Fruit fly (Drosophila melanogaster): ENCODE data around the gene Tsp26A.

Gene Tsp26A

DNA sequence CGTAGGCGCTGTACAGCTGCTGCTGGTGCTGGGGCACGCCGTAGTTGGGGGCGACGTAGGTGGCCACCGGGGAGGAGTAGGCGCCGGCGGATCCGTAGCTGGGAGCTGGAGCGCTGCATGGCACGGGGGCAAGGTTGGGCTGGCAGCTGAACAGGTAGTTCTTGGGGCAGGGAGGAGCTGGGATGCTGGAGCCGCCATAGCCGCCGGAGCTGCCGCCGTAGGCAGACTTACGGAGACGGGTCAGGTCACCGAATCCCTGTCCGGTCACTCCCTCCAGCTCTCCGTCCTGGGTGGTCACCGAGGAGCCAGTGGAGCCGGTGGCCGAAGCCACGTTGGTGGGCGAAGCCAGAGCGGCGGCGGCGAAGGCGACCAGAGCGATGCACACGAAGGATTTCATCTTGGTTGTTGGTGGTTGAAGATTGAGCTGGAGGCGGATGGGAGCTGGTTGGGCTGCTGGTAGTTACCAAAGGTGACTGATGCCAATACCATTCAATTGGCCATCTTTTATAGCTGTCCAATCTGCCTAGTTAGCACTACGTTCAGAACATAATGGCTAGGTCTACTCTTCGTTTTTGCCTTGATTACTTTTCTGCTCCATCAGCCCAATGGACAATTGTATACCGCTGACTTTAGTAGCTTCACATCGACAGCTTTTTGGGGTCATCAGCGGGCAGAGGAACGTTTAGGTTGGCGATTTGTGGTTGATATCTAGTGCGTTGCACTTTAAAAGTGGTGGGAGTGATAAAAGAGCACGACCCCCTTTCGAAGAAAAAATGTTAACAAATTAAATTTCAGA is 40.0 kb upstream of the Tsp26A start, which contains the start of gene Vm26Aa:
Gene Vm26Aa (minus strand): TSS at position 478 of the 796 bp plus-strand sequence.
- no peak for TF ChIP-seq Rel (GFP tag; optimal IDR thresholded peaks at IDR 0.05)
- TF ChIP-seq Rel (tag; optimal IDR thresholded peaks at IDR 0.05), result no peak
- TF ChIP-seq Abd-B (GFP tag; optimal IDR thresholded peaks at IDR 0.05), result no peak
- no peak for TF ChIP-seq Hnf4 (GFP tag; optimal IDR thresholded peaks at IDR 0.05)
- no peak for TF ChIP-seq dl (GFP tag; optimal IDR thresholded peaks at IDR 0.05; ENCODE audit: insufficient read depth in 1 of 2, partially characterized antibody in 2 of 2)
- TF ChIP-seq CG32264 (GFP tag; optimal IDR thresholded peaks at IDR 0.05), result no peak

DNA sequence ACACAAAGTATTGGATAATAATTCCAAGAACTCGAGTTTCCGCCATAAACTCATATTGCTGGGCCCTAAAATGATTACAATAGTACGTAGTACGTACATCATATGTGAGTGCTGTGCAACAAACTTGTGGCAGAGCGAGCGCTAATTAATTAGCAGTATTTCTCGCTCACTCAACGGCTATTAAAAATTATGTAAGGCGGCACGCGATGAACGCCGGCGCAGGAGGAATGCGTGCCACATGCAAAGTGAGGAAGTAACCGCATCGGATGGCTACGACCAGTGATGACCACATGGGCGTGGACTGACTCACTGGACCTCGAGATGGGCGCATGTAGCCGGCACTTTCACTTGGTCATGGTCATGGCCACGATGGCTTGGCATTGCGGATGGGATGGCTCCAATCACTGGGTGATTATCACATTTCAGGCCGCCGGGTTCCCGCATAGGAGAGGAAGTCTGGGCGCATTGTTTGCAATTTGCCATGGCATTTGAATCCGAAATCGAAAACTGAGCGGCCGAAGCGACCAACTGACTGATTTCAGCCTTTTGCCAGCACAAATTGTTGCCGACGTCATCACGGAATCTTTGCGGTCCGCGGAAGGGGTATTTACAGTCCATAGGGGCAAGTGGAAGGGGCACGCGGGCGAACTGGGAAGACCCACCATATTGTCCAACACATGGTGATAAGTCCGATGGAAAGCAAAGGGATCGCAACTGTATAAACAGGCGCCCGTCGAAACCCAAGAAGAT is 38.7 kb upstream of the Tsp26A start:
- TF ChIP-seq N (GFP tag; optimal IDR thresholded peaks at IDR 0.05) (no peak), CG9705 (GFP tag; optimal IDR thresholded peaks at IDR 0.05) (no peak), foxo (GFP tag; optimal IDR thresholded peaks at IDR 0.05) (no peak), Myc (optimal IDR thresholded peaks at IDR 0.05) (no peak)

DNA sequence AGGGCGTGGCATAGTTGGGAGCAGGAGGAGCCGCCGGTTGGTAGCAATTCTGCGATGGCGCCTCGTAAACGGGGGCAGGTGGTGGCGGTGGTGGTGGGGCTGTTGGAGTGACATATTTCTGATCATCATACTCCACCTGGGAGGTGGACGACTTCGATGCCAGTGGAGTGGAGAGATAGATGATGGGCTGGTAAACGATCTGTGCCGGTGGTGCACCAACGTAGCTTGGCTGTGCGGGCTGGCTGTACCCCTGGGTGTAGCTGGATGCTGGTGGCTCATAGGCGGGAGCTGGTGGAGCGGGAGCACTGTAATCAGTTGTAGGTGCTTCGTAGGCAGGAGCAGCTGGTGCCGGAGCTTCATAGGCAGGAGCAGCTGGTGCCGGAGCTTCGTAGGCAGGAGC is 36.8 kb upstream of the Tsp26A start:
- TF ChIP-seq fru (GFP tag; optimal IDR thresholded peaks at IDR 0.05) (no peak), CG32264 (GFP tag; optimal IDR thresholded peaks at IDR 0.05) (no peak), ey (GFP tag; optimal IDR thresholded peaks at IDR 0.05) (no peak), h (GFP tag; optimal IDR thresholded peaks at IDR 0.05) (no peak), br (GFP tag; optimal IDR thresholded peaks at IDR 0.05) (no peak), Mio (GFP tag; optimal IDR thresholded peaks at IDR 0.05) (no peak), Hnf4 (GFP tag; optimal IDR thresholded peaks at IDR 0.05) (no peak), Hr83 (GFP tag; optimal IDR thresholded peaks at IDR 0.05; ENCODE audit: poor library complexity, severe bottlenecking) (no peak), Dif (GFP tag; optimal IDR thresholded peaks at IDR 0.05; ENCODE audit: partially characterized antibody) (no peak), jim (GFP tag; optimal IDR thresholded peaks at IDR 0.05) (no peak), Hr78 (GFP tag; optimal IDR thresholded peaks at IDR 0.05) (no peak), Sp1 (GFP tag; optimal IDR thresholded peaks at IDR 0.05) (no peak), Myc (optimal IDR thresholded peaks at IDR 0.05) (no peak)

- TF ChIP-seq dmrt93B (GFP tag; optimal IDR thresholded peaks at IDR 0.05), result no peak
- no peak for TF ChIP-seq dsf (GFP tag; optimal IDR thresholded peaks at IDR 0.05; ENCODE audit: borderline replicate concordance)
- TF ChIP-seq CrebA (GFP tag; optimal IDR thresholded peaks at IDR 0.05; ENCODE audit: borderline replicate concordance), result no peak
- TF ChIP-seq sage (GFP tag; optimal IDR thresholded peaks at IDR 0.05), result no peak
- no peak for TF ChIP-seq sv (GFP tag; optimal IDR thresholded peaks at IDR 0.05)
- TF ChIP-seq HLH106 (tag; optimal IDR thresholded peaks at IDR 0.05), result no peak
- no peak for TF ChIP-seq usp (GFP tag; optimal IDR thresholded peaks at IDR 0.05)
- no peak for TF ChIP-seq lola (GFP tag; optimal IDR thresholded peaks at IDR 0.05)
Observed at dm6 chr2L:5964211-5964610, 35.8 kb upstream of the Tsp26A start.

dm6 chr2L:5964851-5965250 is 35.2 kb upstream of the Tsp26A start, which contains the start of gene psd:
Gene psd (minus strand): TSS chr2L:5964951.
- TF ChIP-seq CrebA (GFP tag; optimal IDR thresholded peaks at IDR 0.05; ENCODE audit: borderline replicate concordance), result no peak
- no peak for TF ChIP-seq Rel (GFP tag; optimal IDR thresholded peaks at IDR 0.05)
- TF ChIP-seq Rel (tag; optimal IDR thresholded peaks at IDR 0.05), result no peak
- no peak for TF ChIP-seq dmrt93B (GFP tag; optimal IDR thresholded peaks at IDR 0.05)
- no peak for TF ChIP-seq usp (GFP tag; optimal IDR thresholded peaks at IDR 0.05)
- no peak for TF ChIP-seq Mio (GFP tag; optimal IDR thresholded peaks at IDR 0.05)
- no peak for TF ChIP-seq pan (optimal IDR thresholded peaks at IDR 0.05)

All from whole organism, wandering third instar larva.